Worm (Caenorhabditis elegans) whole organism, L4/young adult: ENCODE results near the gene dpy-1.

ENCODE experiments used
- W03F9.2 ChIP-seq: fragments of 150-350 bp; optimal IDR thresholded peaks from 2 replicates; lab custom pipeline; 2014; ENCODE audit warnings: missing biosample characterization, missing genetic modification characterization
- dao-5 ChIP-seq: sonication (generic microtip); optimal IDR thresholded peaks from 2 replicates; lab custom pipeline; 2016; ENCODE audit warnings: missing genotype, missing genetic modification characterization, moderate library complexity, missing compliant biosample characterization
- him-1 ChIP-seq: sonication (generic microtip); optimal IDR thresholded peaks from 2 replicates; lab custom pipeline; 2016; ENCODE audit warnings: missing genotype, missing genetic modification reagents, missing genetic modification characterization, missing compliant biosample characterization

- TF ChIP-seq W03F9.2 (tag; lab: Kevin White, UChicago) (no peak), dao-5 (tag; lab: Kevin White, UChicago) (no peak), him-1 (no peak)
Measured at ce11 chrIII:2084829-2085228, 37.0 kb upstream of the dpy-1 start.
